Fruit fly (Drosophila melanogaster): ENCODE results near the gene Fmr1.

DNA sequence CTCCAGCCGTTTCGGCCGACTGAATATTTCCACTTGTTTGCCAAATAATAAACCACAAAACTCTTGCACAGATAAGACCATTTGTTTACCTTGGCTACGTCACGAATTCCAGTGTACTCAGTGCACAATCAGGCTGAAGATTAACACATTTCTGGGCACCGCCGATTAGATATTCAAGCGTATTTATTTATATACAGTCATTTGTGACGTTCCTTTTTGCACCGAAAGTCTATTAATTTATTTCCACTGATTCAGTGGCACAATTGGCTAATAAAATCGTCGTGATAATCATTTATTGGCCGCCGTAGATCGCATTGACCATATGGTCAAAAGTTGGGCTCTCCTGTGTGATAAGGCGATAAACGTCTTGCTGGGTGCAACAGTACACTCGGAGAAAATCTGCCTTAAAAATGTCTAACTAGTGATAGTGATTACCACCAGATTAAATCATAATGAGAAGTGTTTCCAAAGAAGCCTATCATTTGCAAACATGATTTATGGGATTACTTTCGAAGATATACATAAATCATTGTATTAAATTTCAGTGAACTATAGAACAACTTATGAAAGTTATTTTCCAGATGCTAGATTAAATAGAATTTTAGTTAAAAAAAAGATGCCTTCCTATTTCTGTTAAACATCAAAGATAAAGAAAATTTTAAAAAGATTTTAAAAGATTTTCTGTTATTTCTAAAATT, 55.5 kb downstream of the Fmr1 start:
- no peak for TF ChIP-seq CG8478 (optimal IDR thresholded peaks at IDR 0.05)
- no peak for TF ChIP-seq CTCF (optimal IDR thresholded peaks at IDR 0.05)
